Worm (Caenorhabditis elegans): Measurements from ENCODE around the gene nhr-6.

- TF ChIP-seq unc-39 (tag; optimal IDR thresholded peaks at IDR 0.05) (no peak), nhr-237 (tag; optimal IDR thresholded peaks at IDR 0.05) (no peak), ztf-11 (tag; optimal IDR thresholded peaks at IDR 0.05) (no peak), zip-11 (GFP tag; IDR thresholded peaks at IDR 0.05) (no peak), ctbp-1 (GFP tag; IDR thresholded peaks at IDR 0.05) (no peak)
Observed at ce11 chrIII:3541093-3541492, 32.3 kb upstream of the nhr-6 start.

Measured in whole organism, L4 larva.